Worm (Caenorhabditis elegans) whole organism, young adult: ENCODE measurements around the gene spr-3.

Experiments
- K11D2.4 ChIP-seq: fragments of 200-800 bp; sonication (Bioruptor generic); IDR thresholded peaks from 2 replicates; pipeline ENCODE4 v1.3.6; 2022; ENCODE audit warnings: missing genetic modification reagents, missing genetic modification characterization, missing compliant biosample characterization
- ama-1 ChIP-seq, 3 experiments: fragments of 150-350 bp in 1 of 3; sonication (generic microtip) in 2 of 3; optimal IDR thresholded peaks; 2 replicates each; lab custom pipeline; 2014 to 2018; ENCODE audit warnings: missing biosample characterization in 2 of 3, missing genetic modification characterization in 2 of 3, missing genetic modification reagents in 2 of 3
- dpl-1 ChIP-seq: fragments of 150-350 bp; optimal IDR thresholded peaks from 2 replicates; lab custom pipeline; 2014; ENCODE audit warnings: missing biosample characterization, missing genetic modification reagents, missing genetic modification characterization
- egl-18 ChIP-seq: fragments of 200-800 bp; sonication (Bioruptor generic); IDR thresholded peaks from 2 replicates; pipeline ENCODE4 v1.3.6; 2022; ENCODE audit warnings: missing genetic modification reagents, missing genetic modification characterization, missing compliant biosample characterization
- hmg-20 ChIP-seq: fragments of 200-800 bp; sonication (Bioruptor generic); IDR thresholded peaks from 2 replicates; pipeline ENCODE4 v1.3.6; 2022; ENCODE audit warnings: missing genetic modification reagents, missing genetic modification characterization, missing compliant biosample characterization
- let-526 ChIP-seq: fragments of 200-800 bp; sonication (Bioruptor generic); IDR thresholded peaks from 2 replicates; pipeline ENCODE4 v1.3.6; 2022; ENCODE audit warnings: missing genetic modification reagents, missing genetic modification characterization, missing compliant biosample characterization
- lin-35 ChIP-seq, 3 experiments: fragments of 150-350 bp in 2 of 3; sonication (generic microtip) in 1 of 3; optimal IDR thresholded peaks; 2 replicates each; lab custom pipeline; 2014 to 2018; ENCODE audit warnings: missing biosample characterization in 3 of 3, missing genetic modification characterization in 3 of 3, missing genetic modification reagents in 3 of 3
- lsy-27 ChIP-seq: sonication (generic microtip); optimal IDR thresholded peaks from 2 replicates; lab custom pipeline; 2017; ENCODE audit warnings: missing genetic modification characterization, mild to moderate bottlenecking, missing compliant biosample characterization, antibody characterized with exemption, missing genotype, borderline replicate concordance; ENCODE audit not compliant: insufficient read depth
- madf-6 ChIP-seq: fragments of 200-800 bp; sonication (Bioruptor generic); IDR thresholded peaks from 2 replicates; pipeline ENCODE4 v1.3.6; 2022; ENCODE audit warnings: missing genetic modification reagents, missing genetic modification characterization, missing compliant biosample characterization
- nfya-1 ChIP-seq: sonication (generic microtip); optimal IDR thresholded peaks from 2 replicates; lab custom pipeline; 2017; ENCODE audit warnings: antibody characterized with exemption, missing compliant biosample characterization, missing genetic modification characterization, borderline replicate concordance; ENCODE audit not compliant: insufficient read depth
- somi-1 ChIP-seq: fragments of 200-800 bp; sonication (Bioruptor generic); optimal IDR thresholded peaks from 2 replicates; lab custom pipeline; 2018; ENCODE audit warnings: mild to moderate bottlenecking, missing genetic modification characterization, missing compliant biosample characterization

DNA sequence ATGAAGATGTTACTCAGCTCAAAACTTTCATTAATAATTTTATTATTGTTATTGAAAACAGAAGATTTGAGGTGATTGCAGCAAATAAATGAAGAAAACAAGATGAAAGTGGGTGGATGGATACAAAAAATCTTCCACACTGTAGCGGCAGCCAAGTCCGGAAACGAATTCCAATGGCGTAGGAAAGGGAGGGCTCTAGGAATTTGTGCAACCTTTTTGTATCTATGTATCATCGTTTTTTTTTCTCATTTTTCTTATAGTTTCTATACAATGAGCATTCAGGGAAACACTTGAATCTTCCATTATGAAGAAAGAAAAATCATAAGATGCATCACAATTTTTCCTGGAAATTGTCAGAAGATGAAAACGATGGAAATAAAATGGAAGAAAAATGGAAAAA lies 13.4 kb upstream of the spr-3 start:
- no peak for TF ChIP-seq ama-1 (optimal IDR thresholded peaks at IDR 0.05; lab: Kevin White, UChicago)
- no peak for TF ChIP-seq ama-1 (GFP tag; optimal IDR thresholded peaks at IDR 0.05; lab: Kevin White, UChicago)
- TF ChIP-seq egl-18: no peak
- no peak for TF ChIP-seq dpl-1 (GFP tag; lab: Kevin White, UChicago)
- no peak for TF ChIP-seq hmg-20 (GFP tag; lab: Robert Waterston, UW)
- no peak for TF ChIP-seq nfya-1 (tag; lab: Kevin White, UChicago)
- TF ChIP-seq madf-6 (GFP tag; lab: Robert Waterston, UW): no peak
- TF ChIP-seq K11D2.4 (GFP tag; lab: Robert Waterston, UW): no peak
- TF ChIP-seq lin-35 (GFP tag; optimal IDR thresholded peaks at IDR 0.05; lab: Kevin White, UChicago): no peak
- no peak for TF ChIP-seq lsy-27
- TF ChIP-seq let-526 (GFP tag; lab: Robert Waterston, UW): no peak
- no peak for TF ChIP-seq somi-1
